Worm (Caenorhabditis elegans): ENCODE data around the gene unc-32.

DNA sequence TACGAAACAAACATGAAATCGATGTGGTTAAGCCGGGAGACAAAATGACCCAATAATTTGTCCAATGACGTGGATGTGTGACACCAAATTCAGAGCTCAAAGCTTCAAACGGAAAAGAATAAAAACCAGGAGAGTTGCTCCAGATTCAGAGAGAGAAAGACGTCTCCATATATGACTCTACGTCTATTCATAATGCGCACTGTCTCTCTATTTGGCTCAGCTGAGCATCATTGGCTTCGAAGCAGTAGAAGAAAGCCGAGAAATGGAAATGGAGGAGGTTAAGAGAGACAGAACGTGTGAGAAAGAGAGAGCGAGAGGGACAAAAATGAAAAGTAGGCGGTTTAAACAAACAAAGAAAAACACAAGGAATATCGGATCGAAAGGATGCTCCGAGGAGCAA lies 19.1 kb upstream of the unc-32 start:
- TF ChIP-seq nhr-12 (tag; optimal IDR thresholded peaks at IDR 0.05) (no peak), ama-1 (optimal IDR thresholded peaks at IDR 0.05) (no peak), nhr-28 (tag; optimal IDR thresholded peaks at IDR 0.05) (no peak), ztf-11 (tag; optimal IDR thresholded peaks at IDR 0.05) (no peak), ceh-16 (tag; optimal IDR thresholded peaks at IDR 0.05) (no peak), fos-1 (tag; optimal IDR thresholded peaks at IDR 0.05) (no peak), elt-3 (tag; optimal IDR thresholded peaks at IDR 0.05) (no peak), skn-1 (tag; optimal IDR thresholded peaks at IDR 0.05) (no peak), snpc-4 (tag; optimal IDR thresholded peaks at IDR 0.05) (no peak), fkh-10 (GFP tag; optimal IDR thresholded peaks at IDR 0.05) (no peak), unc-39 (tag; optimal IDR thresholded peaks at IDR 0.05) (no peak)
